Worm (Caenorhabditis elegans) whole organism, young adult: ENCODE data around the gene fbxb-5.

Source experiments
- B0261.1 ChIP-seq: sonication (generic microtip); optimal IDR thresholded peaks from 2 replicates; lab custom pipeline; 2016; ENCODE audit warnings: mild to moderate bottlenecking, missing genetic modification characterization, moderate library complexity, missing compliant biosample characterization
- C06A6.2 ChIP-seq: fragments of 200-800 bp; sonication (Bioruptor generic); conservative IDR thresholded peaks from 2 replicates; pipeline ENCODE4 v1.3.6; 2022; ENCODE audit warnings: missing genetic modification characterization, missing compliant biosample characterization
- F10E7.11 ChIP-seq: sonication (generic microtip); optimal IDR thresholded peaks from 2 replicates; lab custom pipeline; 2017; ENCODE audit warnings: mild to moderate bottlenecking, missing genetic modification characterization, moderate library complexity, missing compliant biosample characterization
- K11D2.4 ChIP-seq: fragments of 200-800 bp; sonication (Bioruptor generic); IDR thresholded peaks from 2 replicates; pipeline ENCODE4 v1.3.6; 2022; ENCODE audit warnings: missing genetic modification reagents, missing genetic modification characterization, missing compliant biosample characterization
- Y53F4B.3 ChIP-seq: fragments of 200-800 bp; sonication (Bioruptor generic); IDR thresholded peaks from 2 replicates; pipeline ENCODE4 v1.3.6; 2022; ENCODE audit warnings: missing genetic modification reagents, missing genetic modification characterization, missing compliant biosample characterization
- Y53G8AR.9 ChIP-seq: fragments of 200-800 bp; sonication (Bioruptor generic); conservative IDR thresholded peaks from 2 replicates; pipeline ENCODE4 v1.3.6; 2022; ENCODE audit warnings: missing genetic modification reagents, missing genetic modification characterization, missing compliant biosample characterization
- Y67H2A.10 ChIP-seq: fragments of 200-800 bp; sonication (Bioruptor generic); conservative IDR thresholded peaks from 2 replicates; pipeline ENCODE4 v1.3.6; 2022; ENCODE audit warnings: missing genetic modification reagents, missing genetic modification characterization, missing compliant biosample characterization
- Y79H2A.3 ChIP-seq: fragments of 200-800 bp; sonication (Bioruptor generic); conservative IDR thresholded peaks from 2 replicates; pipeline ENCODE4 v1.3.6; 2022; ENCODE audit warnings: missing genetic modification reagents, missing genetic modification characterization, missing compliant biosample characterization
- Y95B8A.8 ChIP-seq: fragments of 200-800 bp; sonication (Bioruptor generic); IDR thresholded peaks from 2 replicates; pipeline ENCODE4 v1.3.6; 2022; ENCODE audit warnings: missing genetic modification reagents, missing genetic modification characterization, missing compliant biosample characterization
- akir-1 ChIP-seq: fragments of 200-800 bp; sonication (Bioruptor generic); optimal IDR thresholded peaks from 2 replicates; lab custom pipeline; 2018; ENCODE audit warnings: mild to moderate bottlenecking, missing genetic modification characterization, moderate library complexity, missing compliant biosample characterization
- attf-3 ChIP-seq: fragments of 200-800 bp; sonication (Bioruptor generic); conservative IDR thresholded peaks from 2 replicates; pipeline ENCODE4 v1.3.6; 2022; ENCODE audit warnings: missing genetic modification reagents, missing genetic modification characterization, missing compliant biosample characterization
- attf-5 ChIP-seq: fragments of 200-800 bp; sonication (Bioruptor generic); optimal IDR thresholded peaks from 2 replicates; lab custom pipeline; 2018; ENCODE audit warnings: mild to moderate bottlenecking, missing genetic modification characterization, missing compliant biosample characterization
- bed-2 ChIP-seq: fragments of 200-800 bp; sonication (Bioruptor generic); IDR thresholded peaks from 2 replicates; pipeline ENCODE4 v1.3.6; 2022; ENCODE audit warnings: missing genetic modification reagents, missing genetic modification characterization, missing compliant biosample characterization
- ccch-3 ChIP-seq: fragments of 200-800 bp; sonication (Bioruptor generic); optimal IDR thresholded peaks from 2 replicates; lab custom pipeline; 2018; ENCODE audit warnings: mild to moderate bottlenecking, missing genetic modification characterization, missing compliant biosample characterization
- ceh-100 ChIP-seq: fragments of 200-800 bp; sonication (Bioruptor generic); IDR thresholded peaks from 2 replicates; pipeline ENCODE4 v1.3.6; 2022; ENCODE audit warnings: missing genetic modification reagents, missing genetic modification characterization, missing compliant biosample characterization
- die-1 ChIP-seq: sonication (generic microtip); optimal IDR thresholded peaks from 2 replicates; lab custom pipeline; 2016; ENCODE audit warnings: missing genotype, mild to moderate bottlenecking, missing genetic modification characterization, missing compliant biosample characterization
- ets-4 ChIP-seq: fragments of 200-800 bp; sonication (Bioruptor generic); optimal IDR thresholded peaks from 2 replicates; lab custom pipeline; 2018; ENCODE audit warnings: mild to moderate bottlenecking, missing genetic modification characterization, missing compliant biosample characterization
- fkh-3 ChIP-seq: sonication (generic microtip); optimal IDR thresholded peaks from 2 replicates; lab custom pipeline; 2016; ENCODE audit warnings: mild to moderate bottlenecking, missing genetic modification characterization, missing compliant biosample characterization
- hlh-26 ChIP-seq: fragments of 200-800 bp; sonication (Bioruptor generic); conservative IDR thresholded peaks from 2 replicates; pipeline ENCODE4 v1.3.6; 2022; ENCODE audit warnings: missing genetic modification reagents, missing genetic modification characterization, missing compliant biosample characterization
- hmg-20 ChIP-seq: fragments of 200-800 bp; sonication (Bioruptor generic); IDR thresholded peaks from 2 replicates; pipeline ENCODE4 v1.3.6; 2022; ENCODE audit warnings: missing genetic modification reagents, missing genetic modification characterization, missing compliant biosample characterization
- lag-1 ChIP-seq: fragments of 200-800 bp; sonication (Bioruptor generic); IDR thresholded peaks from 2 replicates; pipeline ENCODE4 v1.3.6; 2022; ENCODE audit warnings: missing genetic modification reagents, missing genetic modification characterization, missing compliant biosample characterization
- lin-26 ChIP-seq: fragments of 200-800 bp; sonication (Bioruptor generic); IDR thresholded peaks from 2 replicates; pipeline ENCODE4 v1.3.6; 2022; ENCODE audit warnings: missing genetic modification reagents, missing genetic modification characterization, missing compliant biosample characterization
- lin-54 ChIP-seq: fragments of 200-800 bp; sonication (Bioruptor generic); optimal IDR thresholded peaks from 2 replicates; lab custom pipeline; 2018; ENCODE audit warnings: mild to moderate bottlenecking, missing genetic modification characterization, missing compliant biosample characterization
- lsl-1 ChIP-seq: fragments of 200-800 bp; sonication (Bioruptor generic); optimal IDR thresholded peaks from 2 replicates; lab custom pipeline; 2018; ENCODE audit warnings: mild to moderate bottlenecking, missing genetic modification characterization, moderate library complexity, missing compliant biosample characterization
- madf-10 ChIP-seq: sonication (generic microtip); optimal IDR thresholded peaks from 2 replicates; lab custom pipeline; 2016; ENCODE audit warnings: mild to moderate bottlenecking, missing genetic modification characterization, missing compliant biosample characterization
- madf-3 ChIP-seq: fragments of 200-800 bp; sonication (Bioruptor generic); IDR thresholded peaks from 2 replicates; pipeline ENCODE4 v1.3.6; 2022; ENCODE audit warnings: missing genetic modification reagents, missing genetic modification characterization, missing compliant biosample characterization
- mxl-1 ChIP-seq: sonication (generic microtip); optimal IDR thresholded peaks from 2 replicates; lab custom pipeline; 2016; ENCODE audit warnings: missing genetic modification characterization, missing compliant biosample characterization
- nhr-179 ChIP-seq: sonication (generic microtip); optimal IDR thresholded peaks from 2 replicates; lab custom pipeline; 2016; ENCODE audit warnings: mild to moderate bottlenecking, missing genetic modification characterization, missing compliant biosample characterization
- pbrm-1 ChIP-seq: fragments of 200-800 bp; sonication (Bioruptor generic); IDR thresholded peaks from 2 replicates; pipeline ENCODE4 v1.3.6; 2022; ENCODE audit warnings: missing genetic modification reagents, missing genetic modification characterization, missing compliant biosample characterization
- repo-1 ChIP-seq: sonication (generic microtip); optimal IDR thresholded peaks from 2 replicates; lab custom pipeline; 2017; ENCODE audit warnings: mild to moderate bottlenecking, missing genetic modification characterization, missing compliant biosample characterization
- snpc-1.1 ChIP-seq: sonication (generic microtip); optimal IDR thresholded peaks from 2 replicates; lab custom pipeline; 2017; ENCODE audit warnings: missing genetic modification characterization, mild to moderate bottlenecking, missing compliant biosample characterization, antibody characterized with exemption, moderate library complexity, missing genotype, missing genetic modification reagents; ENCODE audit not compliant: insufficient read depth
- somi-1 ChIP-seq: fragments of 200-800 bp; sonication (Bioruptor generic); optimal IDR thresholded peaks from 2 replicates; lab custom pipeline; 2018; ENCODE audit warnings: mild to moderate bottlenecking, missing genetic modification characterization, missing compliant biosample characterization
- tbp1 ChIP-seq: fragments of 200-800 bp; sonication (Bioruptor generic); optimal IDR thresholded peaks from 2 replicates; lab custom pipeline; 2018; ENCODE audit warnings: mild to moderate bottlenecking, missing genetic modification characterization, missing compliant biosample characterization
- tbx-9 ChIP-seq: sonication (generic microtip); optimal IDR thresholded peaks from 2 replicates; lab custom pipeline; 2016; ENCODE audit warnings: borderline replicate concordance, missing genetic modification characterization, inconsistent platforms, missing compliant biosample characterization
- tlf-1 ChIP-seq: fragments of 200-800 bp; sonication (Bioruptor generic); optimal IDR thresholded peaks from 2 replicates; lab custom pipeline; 2018; ENCODE audit warnings: mild to moderate bottlenecking, missing genetic modification characterization, missing compliant biosample characterization
- unc-62 ChIP-seq: fragments of 150-350 bp; optimal IDR thresholded peaks from 2 replicates; lab custom pipeline; 2014; ENCODE audit warnings: missing biosample characterization, missing genetic modification reagents, missing genetic modification characterization
- zim-3 ChIP-seq: sonication (generic microtip); optimal IDR thresholded peaks from 2 replicates; lab custom pipeline; 2017; ENCODE audit warnings: mild to moderate bottlenecking, missing genetic modification characterization, moderate library complexity, missing compliant biosample characterization
- ztf-18 ChIP-seq: sonication (generic microtip); optimal IDR thresholded peaks from 2 replicates; lab custom pipeline; 2016; ENCODE audit warnings: missing genotype, mild to moderate bottlenecking, missing genetic modification characterization, missing compliant biosample characterization
- ztf-3 ChIP-seq: fragments of 200-800 bp; sonication (Bioruptor generic); optimal IDR thresholded peaks from 2 replicates; lab custom pipeline; 2018; ENCODE audit warnings: mild to moderate bottlenecking, missing genetic modification characterization, missing compliant biosample characterization

fbxb-5 gene

DNA sequence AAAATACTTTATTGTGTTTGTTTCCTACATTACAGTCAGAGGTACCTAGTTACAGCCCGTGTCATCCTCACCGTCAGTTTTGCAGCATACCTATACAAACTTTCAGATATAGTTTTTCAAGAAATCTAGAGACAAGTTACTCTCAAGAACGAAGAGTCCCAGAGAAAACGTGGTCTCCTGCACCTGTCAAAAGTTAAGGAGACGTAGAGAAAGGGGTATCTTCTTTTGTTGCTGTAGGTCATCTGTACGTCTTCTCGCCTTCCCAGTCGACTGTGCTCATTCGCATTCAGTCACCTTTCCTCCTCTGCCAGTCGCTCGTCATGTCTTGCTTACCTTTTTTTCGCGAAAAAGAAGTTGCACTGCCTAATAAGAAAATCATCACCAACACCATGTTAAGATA lies 39.3 kb upstream of the fbxb-5 start, which contains the start of gene F36H5.4 (continued):
- TF ChIP-seq somi-1 (GFP tag; lab: Kevin White, UChicago): no peak

DNA sequence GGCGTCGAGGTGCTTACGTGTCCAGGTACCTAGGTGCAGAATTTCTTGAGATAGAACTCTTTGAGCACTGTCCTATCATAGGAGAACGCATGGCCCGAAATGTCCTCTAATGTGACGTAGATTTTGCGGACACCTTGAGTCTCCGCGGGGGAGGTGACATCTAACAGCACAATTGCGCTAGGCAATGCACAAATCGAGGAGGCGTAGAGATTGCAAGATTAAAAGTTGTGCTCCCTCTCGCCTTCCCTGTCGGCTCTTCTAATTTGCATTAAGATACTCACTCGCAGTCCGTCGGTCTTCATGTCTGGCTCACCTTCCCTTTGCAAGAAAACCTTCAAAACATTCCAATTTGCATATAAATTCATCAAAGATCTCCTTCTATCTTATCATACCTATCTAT lies 37.3 kb upstream of the fbxb-5 start, which contains the start of gene F36H5.18:
Gene F36H5.18, plus strand, starts transcription at position 301 of the 400 bp plus-strand sequence.
- TF ChIP-seq K11D2.4 (GFP tag; lab: Robert Waterston, UW) (no peak), Y53F4B.3 (GFP tag; lab: Robert Waterston, UW) (no peak), zim-3 (no peak), F10E7.11 (tag; lab: Kevin White, UChicago) (no peak), lsl-1 (GFP tag; lab: Kevin White, UChicago) (no peak), tbx-9 (tag; lab: Kevin White, UChicago) (no peak), tlf-1 (GFP tag; lab: Kevin White, UChicago) (no peak), nhr-179 (tag; lab: Kevin White, UChicago) (no peak), lin-26 (GFP tag; lab: Robert Waterston, UW) (no peak), B0261.1 (tag; lab: Kevin White, UChicago) (no peak), ceh-100 (GFP tag; lab: Robert Waterston, UW) (no peak), die-1 (tag; lab: Kevin White, UChicago) (no peak), lin-54 (GFP tag; lab: Kevin White, UChicago) (no peak), ztf-3 (no peak), attf-5 (GFP tag; lab: Kevin White, UChicago) (no peak), Y67H2A.10 (no peak)

DNA sequence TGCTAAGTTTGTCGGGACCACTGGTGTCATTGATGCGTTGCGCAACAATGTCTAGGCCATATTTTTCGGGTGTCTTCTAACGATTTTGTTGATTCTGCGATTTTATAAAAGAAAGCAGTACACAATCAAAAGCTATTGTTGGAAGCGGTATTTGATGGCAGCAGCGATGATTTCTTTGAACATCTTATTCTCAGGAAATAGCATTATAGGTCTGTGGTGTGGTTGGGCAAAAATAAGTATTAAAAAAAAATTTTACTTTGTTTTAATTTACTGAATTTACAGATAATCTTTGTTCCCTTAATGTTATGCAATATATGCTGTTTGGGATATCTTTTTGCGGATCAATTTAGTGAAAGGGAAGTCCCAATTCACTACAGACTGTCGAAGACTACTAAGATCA lies 34.7 kb upstream of the fbxb-5 start, which contains the start of gene F36H5.10:
Gene F36H5.10, plus strand, starts transcription at position 301 of the 400 bp plus-strand sequence.
- TF ChIP-seq mxl-1 (tag; lab: Kevin White, UChicago): no peak
- TF ChIP-seq snpc-1.1 (tag; lab: Kevin White, UChicago): no peak
- no peak for TF ChIP-seq hmg-20
- no peak for TF ChIP-seq attf-3
- no peak for TF ChIP-seq unc-62 (GFP tag; lab: Kevin White, UChicago)
- TF ChIP-seq Y53F4B.3 (GFP tag; lab: Robert Waterston, UW): no peak
- no peak for TF ChIP-seq ztf-18

DNA sequence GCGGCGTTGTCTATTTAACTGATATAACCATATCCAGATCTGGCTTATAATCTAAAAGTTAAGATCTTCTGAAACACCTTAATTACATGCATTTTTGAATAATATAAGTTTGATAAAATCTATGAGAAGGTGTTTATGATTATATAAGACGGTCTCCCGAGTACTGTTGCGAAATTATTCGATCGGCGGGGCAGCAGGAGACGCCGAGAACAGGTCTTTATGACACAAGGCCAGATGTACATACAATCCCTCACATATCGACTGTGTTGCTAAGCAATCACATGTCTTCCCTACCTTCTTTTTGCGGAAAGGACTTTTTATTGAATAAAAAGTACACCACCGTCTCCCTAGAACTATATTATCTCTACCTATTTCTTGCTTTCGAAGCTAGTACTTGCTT lies 34.3 kb upstream of the fbxb-5 start, which contains the start of gene fbxb-53:
Gene fbxb-53, plus strand, starts transcription at position 301 of the 400 bp plus-strand sequence.
- TF ChIP-seq pbrm-1 (GFP tag; lab: Robert Waterston, UW) (no peak), fkh-3 (no peak), C06A6.2 (GFP tag; lab: Robert Waterston, UW) (no peak), repo-1 (tag; lab: Kevin White, UChicago) (no peak), lin-54 (GFP tag; lab: Kevin White, UChicago) (no peak), tbp1 (GFP tag; lab: Kevin White, UChicago) (no peak), attf-5 (GFP tag; lab: Kevin White, UChicago) (no peak), ccch-3 (no peak), Y53F4B.3 (GFP tag; lab: Robert Waterston, UW) (no peak), Y53G8AR.9 (GFP tag; lab: Robert Waterston, UW) (no peak), madf-3 (no peak), Y95B8A.8 (GFP tag; lab: Robert Waterston, UW) (no peak), mxl-1 (tag; lab: Kevin White, UChicago) (no peak), hlh-26 (GFP tag; lab: Robert Waterston, UW) (no peak), ets-4 (GFP tag; lab: Kevin White, UChicago) (no peak), lag-1 (no peak), madf-10 (tag; lab: Kevin White, UChicago) (no peak), bed-2 (GFP tag; lab: Robert Waterston, UW) (no peak), akir-1 (GFP tag; lab: Kevin White, UChicago) (no peak), Y79H2A.3 (GFP tag; lab: Robert Waterston, UW) (no peak)
